Worm (Caenorhabditis elegans): ENCODE data around the gene akt-1.

akt-1 gene

ce11 chrV:10252682-10253081 is 4.0 kb downstream of the akt-1 start:
- no peak for TF ChIP-seq elt-2 (tag; optimal IDR thresholded peaks at IDR 0.05)
- TF ChIP-seq lin-13 (GFP tag; optimal IDR thresholded peaks at IDR 0.05): no peak
- no peak for TF ChIP-seq unc-62 (GFP tag; optimal IDR thresholded peaks at IDR 0.05)
- no peak for TF ChIP-seq mef-2 (tag; optimal IDR thresholded peaks at IDR 0.05)
- no peak for TF ChIP-seq ztf-4 (tag; optimal IDR thresholded peaks at IDR 0.05)
- no peak for TF ChIP-seq ceh-82 (tag; optimal IDR thresholded peaks at IDR 0.05)
- TF ChIP-seq hpl-2 (GFP tag; optimal IDR thresholded peaks at IDR 0.05): no peak
- TF ChIP-seq tbx-2 (tag; optimal IDR thresholded peaks at IDR 0.05): no peak
- TF ChIP-seq tlp-1 (tag; optimal IDR thresholded peaks at IDR 0.05): no peak
- TF ChIP-seq sptf-1 (tag; optimal IDR thresholded peaks at IDR 0.05): no peak
- TF ChIP-seq unc-30 (tag; optimal IDR thresholded peaks at IDR 0.05): no peak
- no peak for TF ChIP-seq fos-1 (tag; optimal IDR thresholded peaks at IDR 0.05)
- no peak for TF ChIP-seq unc-86 (tag; optimal IDR thresholded peaks at IDR 0.05)
- TF ChIP-seq nhr-77 (tag; optimal IDR thresholded peaks at IDR 0.05): no peak
- no peak for TF ChIP-seq isw-1 (GFP tag; IDR thresholded peaks at IDR 0.05)
- TF ChIP-seq zag-1 (tag; optimal IDR thresholded peaks at IDR 0.05): no peak
- TF ChIP-seq ceh-90 (tag; optimal IDR thresholded peaks at IDR 0.05): no peak

- peak in 1 of 2 experiments; percentile 28 for TF ChIP-seq lin-35 (GFP tag; optimal IDR thresholded peaks at IDR 0.05)
- TF ChIP-seq elt-3 (tag; optimal IDR thresholded peaks at IDR 0.05): no peak
- no peak for TF ChIP-seq unc-86 (tag; optimal IDR thresholded peaks at IDR 0.05)
- TF ChIP-seq nhr-20 (tag; optimal IDR thresholded peaks at IDR 0.05): peak; percentile 10
- peak; percentile 67 for TF ChIP-seq skn-1 (tag; optimal IDR thresholded peaks at IDR 0.05)
- TF ChIP-seq blmp-1 (tag; optimal IDR thresholded peaks at IDR 0.05): peak; percentile 89
- peak; percentile 35 for TF ChIP-seq lin-14 (GFP tag; optimal IDR thresholded peaks at IDR 0.05)
- TF ChIP-seq lsy-2 (tag; optimal IDR thresholded peaks at IDR 0.05): peak in 1 of 2 experiments; percentile 52
- peak in 1 of 2 experiments; percentile 26 for TF ChIP-seq efl-1 (optimal IDR thresholded peaks at IDR 0.05)
- TF ChIP-seq efl-1 (GFP tag; optimal IDR thresholded peaks at IDR 0.05 in 1 of 2): peak in 1 of 2 experiments; percentile 4
- TF ChIP-seq efl-3 (GFP tag; optimal IDR thresholded peaks at IDR 0.05): no peak
- peak; percentile 5 for TF ChIP-seq elt-2 (tag; optimal IDR thresholded peaks at IDR 0.05)
- TF ChIP-seq ceh-82 (tag; optimal IDR thresholded peaks at IDR 0.05): peak in 1 of 3 experiments; percentile 3
- TF ChIP-seq nhr-85 (tag): no peak
Measured at ce11 chrV:10255005-10255472, 6.3 kb downstream of the akt-1 start, which contains the start of gene rop-1. TSS of gene rop-1 (minus strand) at chrV:10255055.

ce11 chrV:10256050-10256449 is 7.3 kb downstream of the akt-1 start, which contains the start of gene nhr-232:
TSS of gene nhr-232 (plus strand) at chrV:10256170.
- TF ChIP-seq lin-14 (GFP tag; optimal IDR thresholded peaks at IDR 0.05) (peak; percentile 17), elt-2 (tag; optimal IDR thresholded peaks at IDR 0.05) (peak; percentile 70), ets-5 (GFP tag; IDR thresholded peaks at IDR 0.05) (no peak), nhr-90 (tag; optimal IDR thresholded peaks at IDR 0.05; ENCODE audit: poor library complexity) (no peak), mep-1 (tag; optimal IDR thresholded peaks at IDR 0.05) (no peak), vab-15 (tag; optimal IDR thresholded peaks at IDR 0.05) (no peak), lin-35 (GFP tag; optimal IDR thresholded peaks at IDR 0.05) (peak in 1 of 2 experiments; percentile 32), snu-23 (GFP tag; optimal IDR thresholded peaks at IDR 0.05) (no peak), efl-1 (optimal IDR thresholded peaks at IDR 0.05) (no peak), efl-1 (GFP tag; optimal IDR thresholded peaks at IDR 0.05 in 1 of 2) (peak in 1 of 2 experiments; percentile 39), pag-3 (tag; optimal IDR thresholded peaks at IDR 0.05; ENCODE audit: borderline replicate concordance, insufficient read depth) (no peak)

ce11 chrV:10260460-10260859 is 11.8 kb downstream of the akt-1 start, which contains the start of gene sri-18:
TSS of gene sri-18 (minus strand) at chrV:10260560.
- TF ChIP-seq efl-3 (GFP tag; optimal IDR thresholded peaks at IDR 0.05): no peak
- no peak for TF ChIP-seq tbx-2 (tag; optimal IDR thresholded peaks at IDR 0.05)
- TF ChIP-seq unc-62 (GFP tag; optimal IDR thresholded peaks at IDR 0.05): no peak
- no peak for TF ChIP-seq snu-23 (GFP tag; optimal IDR thresholded peaks at IDR 0.05)
- TF ChIP-seq unc-30 (tag; optimal IDR thresholded peaks at IDR 0.05): no peak
- TF ChIP-seq irx-1 (tag; optimal IDR thresholded peaks at IDR 0.05): no peak
- no peak for TF ChIP-seq lin-39 (tag; optimal IDR thresholded peaks at IDR 0.05)
- TF ChIP-seq unc-86 (tag; optimal IDR thresholded peaks at IDR 0.05): no peak
- no peak for TF ChIP-seq lsy-2 (tag; optimal IDR thresholded peaks at IDR 0.05)
- no peak for TF ChIP-seq mef-2 (tag; optimal IDR thresholded peaks at IDR 0.05)

All from whole organism, L1 larva.